Worm (Caenorhabditis elegans) whole organism, early embryonic: ENCODE results near the gene hsp-90.

ENCODE experiments used
- B0310.2 ChIP-seq: sonication (generic microtip); optimal IDR thresholded peaks from 2 replicates; lab custom pipeline; 2016; ENCODE audit warnings: mild to moderate bottlenecking, missing genetic modification characterization, missing compliant biosample characterization
- F13C5.2 ChIP-seq: sonication (generic microtip); optimal IDR thresholded peaks from 2 replicates; lab custom pipeline; 2017; ENCODE audit warnings: mild to moderate bottlenecking, missing genetic modification characterization, inconsistent platforms, missing compliant biosample characterization
- aly-1 ChIP-seq: sonication (generic microtip); optimal IDR thresholded peaks from 2 replicates; lab custom pipeline; 2016; ENCODE audit warnings: missing genetic modification characterization, missing compliant biosample characterization
- ama-1 ChIP-seq: fragments of 150-350 bp; optimal IDR thresholded peaks from 2 replicates; lab custom pipeline; 2014
- ceh-13 ChIP-seq: fragments of 200-800 bp; sonication (Bioruptor generic); optimal IDR thresholded peaks from 2 replicates; lab custom pipeline; 2018; ENCODE audit warnings: mild to moderate bottlenecking, missing genetic modification characterization, missing compliant biosample characterization
- ceh-36 ChIP-seq: sonication (generic microtip); optimal IDR thresholded peaks from 2 replicates; lab custom pipeline; 2016; ENCODE audit warnings: missing genetic modification characterization, inconsistent platforms, missing compliant biosample characterization
- ets-7 ChIP-seq: sonication (generic microtip); optimal IDR thresholded peaks from 2 replicates; lab custom pipeline; 2016; ENCODE audit warnings: missing genotype, missing genetic modification characterization, missing compliant biosample characterization
- flt-1 ChIP-seq: fragments of 200-800 bp; sonication (Bioruptor generic); IDR thresholded peaks from 2 replicates; pipeline ENCODE4 v1.3.6; 2022; ENCODE audit warnings: missing genetic modification characterization, missing compliant biosample characterization
- hmbx-1 ChIP-seq: sonication (generic microtip); optimal IDR thresholded peaks from 2 replicates; lab custom pipeline; 2016; ENCODE audit warnings: mild to moderate bottlenecking, missing genetic modification characterization, missing compliant biosample characterization
- hmg-4 ChIP-seq: fragments of 200-800 bp; sonication (Bioruptor generic); optimal IDR thresholded peaks from 2 replicates; lab custom pipeline; 2018; ENCODE audit warnings: mild to moderate bottlenecking, missing genetic modification characterization, missing compliant biosample characterization
- hnd-1 ChIP-seq: sonication (generic microtip); optimal IDR thresholded peaks from 2 replicates; lab custom pipeline; 2016; ENCODE audit warnings: missing genetic modification characterization, missing compliant biosample characterization
- pes-1 ChIP-seq: fragments of 200-800 bp; sonication (Bioruptor generic); IDR thresholded peaks from 2 replicates; pipeline ENCODE4 v1.3.6; 2022; ENCODE audit warnings: missing genetic modification reagents, missing genetic modification characterization, missing compliant biosample characterization
- scrt-1 ChIP-seq: fragments of 200-800 bp; sonication (Bioruptor generic); IDR thresholded peaks from 2 replicates; pipeline ENCODE4 v1.3.6; 2022; ENCODE audit warnings: missing genetic modification characterization, missing compliant biosample characterization
- sea-1 ChIP-seq: fragments of 200-800 bp; sonication (Bioruptor generic); conservative IDR thresholded peaks from 2 replicates; pipeline ENCODE4 v1.3.6; 2022; ENCODE audit warnings: missing genetic modification characterization, missing compliant biosample characterization
- tbx-11 ChIP-seq: fragments of 200-800 bp; sonication (Bioruptor generic); IDR thresholded peaks from 2 replicates; pipeline ENCODE4 v1.3.6; 2022; ENCODE audit warnings: missing genetic modification characterization, missing compliant biosample characterization
- tbx-37 ChIP-seq: fragments of 200-800 bp; sonication (Bioruptor generic); conservative IDR thresholded peaks from 2 replicates; pipeline ENCODE4 v1.3.6; 2022; ENCODE audit warnings: missing genetic modification reagents, missing genetic modification characterization, missing compliant biosample characterization
- tra-4 ChIP-seq: sonication (generic microtip); optimal IDR thresholded peaks from 2 replicates; lab custom pipeline; 2017; ENCODE audit warnings: missing genetic modification characterization, missing compliant biosample characterization

The hsp-90 gene

ce11 chrV:14719491-14719890 lies 34.8 kb downstream of the hsp-90 start, which contains the start of gene R08A2.1:
Gene R08A2.1 (minus strand): TSS chrV:14719591.
- TF ChIP-seq tbx-37 (GFP tag; lab: Robert Waterston, UW): no peak
- no peak for TF ChIP-seq hnd-1 (tag; lab: Kevin White, UChicago)
- no peak for TF ChIP-seq aly-1
- no peak for TF ChIP-seq hmbx-1 (tag; lab: Kevin White, UChicago)
- TF ChIP-seq ceh-36 (tag; lab: Kevin White, UChicago): no peak
- no peak for TF ChIP-seq hmg-4 (GFP tag; lab: Kevin White, UChicago)
- no peak for TF ChIP-seq flt-1
- TF ChIP-seq B0310.2 (tag; lab: Kevin White, UChicago): no peak
- TF ChIP-seq F13C5.2 (tag; lab: Kevin White, UChicago): no peak
- TF ChIP-seq pes-1 (GFP tag; lab: Robert Waterston, UW): no peak
- no peak for TF ChIP-seq tra-4 (tag; lab: Kevin White, UChicago)
- TF ChIP-seq scrt-1: no peak
- no peak for TF ChIP-seq ama-1 (lab: Kevin White, UChicago)
- no peak for TF ChIP-seq ceh-13
- no peak for TF ChIP-seq sea-1 (GFP tag; lab: Robert Waterston, UW)

- TF ChIP-seq hmbx-1 (tag; lab: Kevin White, UChicago) (no peak), aly-1 (no peak), tbx-11 (GFP tag; lab: Robert Waterston, UW) (no peak), B0310.2 (tag; lab: Kevin White, UChicago) (no peak), ama-1 (lab: Kevin White, UChicago) (no peak), sea-1 (GFP tag; lab: Robert Waterston, UW) (no peak), ceh-36 (tag; lab: Kevin White, UChicago) (no peak), ceh-13 (no peak), flt-1 (no peak), pes-1 (GFP tag; lab: Robert Waterston, UW) (no peak), scrt-1 (no peak), hnd-1 (tag; lab: Kevin White, UChicago) (no peak), ets-7 (tag; lab: Kevin White, UChicago) (no peak), F13C5.2 (tag; lab: Kevin White, UChicago) (no peak)
Measured at ce11 chrV:14723020-14723419, 38.3 kb downstream of the hsp-90 start, which contains the start of gene R08A2.7. Gene R08A2.7 (plus strand): TSS chrV:14723320.

ce11 chrV:14725409-14725808 lies 40.7 kb downstream of the hsp-90 start:
- TF ChIP-seq ama-1 (lab: Kevin White, UChicago) (no peak), hmbx-1 (tag; lab: Kevin White, UChicago) (no peak), tbx-11 (GFP tag; lab: Robert Waterston, UW) (no peak), ceh-36 (tag; lab: Kevin White, UChicago) (no peak), scrt-1 (no peak), flt-1 (no peak), F13C5.2 (tag; lab: Kevin White, UChicago) (no peak), aly-1 (no peak), B0310.2 (tag; lab: Kevin White, UChicago) (no peak), hmg-4 (GFP tag; lab: Kevin White, UChicago) (no peak), hnd-1 (tag; lab: Kevin White, UChicago) (no peak), tra-4 (tag; lab: Kevin White, UChicago) (no peak), ceh-13 (no peak), ets-7 (tag; lab: Kevin White, UChicago) (no peak)

- TF ChIP-seq ama-1 (lab: Kevin White, UChicago): no peak
- TF ChIP-seq hnd-1 (tag; lab: Kevin White, UChicago): no peak
- no peak for TF ChIP-seq aly-1
- no peak for TF ChIP-seq hmbx-1 (tag; lab: Kevin White, UChicago)
- no peak for TF ChIP-seq ets-7 (tag; lab: Kevin White, UChicago)
- no peak for TF ChIP-seq pes-1 (GFP tag; lab: Robert Waterston, UW)
- TF ChIP-seq ceh-36 (tag; lab: Kevin White, UChicago): no peak
- no peak for TF ChIP-seq scrt-1
- no peak for TF ChIP-seq sea-1 (GFP tag; lab: Robert Waterston, UW)
- no peak for TF ChIP-seq tbx-37 (GFP tag; lab: Robert Waterston, UW)
- no peak for TF ChIP-seq B0310.2 (tag; lab: Kevin White, UChicago)
- no peak for TF ChIP-seq tra-4 (tag; lab: Kevin White, UChicago)
- TF ChIP-seq F13C5.2 (tag; lab: Kevin White, UChicago): no peak
Measured at ce11 chrV:14726596-14726995, 41.9 kb downstream of the hsp-90 start, which contains the start of gene Y50E8A.1. Gene Y50E8A.1 (plus strand): TSS chrV:14726896.

ce11 chrV:14728754-14729153 lies 44.0 kb downstream of the hsp-90 start, which contains the start of gene Y50E8A.2:
Gene Y50E8A.2 (minus strand): TSS chrV:14728854.
- no peak for TF ChIP-seq tbx-11 (GFP tag; lab: Robert Waterston, UW)
- TF ChIP-seq scrt-1: no peak
- TF ChIP-seq ceh-36 (tag; lab: Kevin White, UChicago): no peak
- TF ChIP-seq sea-1 (GFP tag; lab: Robert Waterston, UW): no peak
- no peak for TF ChIP-seq F13C5.2 (tag; lab: Kevin White, UChicago)
- no peak for TF ChIP-seq tbx-37 (GFP tag; lab: Robert Waterston, UW)
- TF ChIP-seq pes-1 (GFP tag; lab: Robert Waterston, UW): no peak
- no peak for TF ChIP-seq hnd-1 (tag; lab: Kevin White, UChicago)
- TF ChIP-seq aly-1: no peak
- no peak for TF ChIP-seq flt-1
- no peak for TF ChIP-seq tra-4 (tag; lab: Kevin White, UChicago)
- no peak for TF ChIP-seq ceh-13
- no peak for TF ChIP-seq ama-1 (lab: Kevin White, UChicago)
- TF ChIP-seq B0310.2 (tag; lab: Kevin White, UChicago): no peak
- no peak for TF ChIP-seq hmg-4 (GFP tag; lab: Kevin White, UChicago)
- TF ChIP-seq ets-7 (tag; lab: Kevin White, UChicago): no peak
- TF ChIP-seq hmbx-1 (tag; lab: Kevin White, UChicago): no peak

- no peak for TF ChIP-seq hnd-1 (tag; lab: Kevin White, UChicago)
- no peak for TF ChIP-seq ceh-36 (tag; lab: Kevin White, UChicago)
- TF ChIP-seq tbx-37 (GFP tag; lab: Robert Waterston, UW): no peak
- no peak for TF ChIP-seq sea-1 (GFP tag; lab: Robert Waterston, UW)
- no peak for TF ChIP-seq ama-1 (lab: Kevin White, UChicago)
- no peak for TF ChIP-seq hmbx-1 (tag; lab: Kevin White, UChicago)
- TF ChIP-seq scrt-1: no peak
- TF ChIP-seq B0310.2 (tag; lab: Kevin White, UChicago): no peak
- no peak for TF ChIP-seq ets-7 (tag; lab: Kevin White, UChicago)
- no peak for TF ChIP-seq pes-1 (GFP tag; lab: Robert Waterston, UW)
Measured at ce11 chrV:14729343-14729742, 44.6 kb downstream of the hsp-90 start, which contains the start of gene oig-3. Gene oig-3 (plus strand): TSS chrV:14729643.
